Worm (Caenorhabditis elegans) whole organism, young adult: Measurements from ENCODE around the gene srh-89.
"Not testable (repeated sequence)": the region's sequence is repeated elsewhere in the genome, so short reads cannot be mapped to it uniquely, and the experiment has no call there.

ENCODE experiments used
- B0336.3 ChIP-seq: fragments of 200-800 bp; sonication (Bioruptor generic); IDR thresholded peaks from 2 replicates; pipeline ENCODE4 v1.3.6; 2022; ENCODE audit warnings: missing genetic modification characterization, missing compliant biosample characterization
- F33H1.4 ChIP-seq: fragments of 200-800 bp; sonication (Bioruptor generic); IDR thresholded peaks from 2 replicates; pipeline ENCODE4 v1.3.6; 2022; ENCODE audit warnings: missing genetic modification reagents, missing genetic modification characterization, missing compliant biosample characterization
- Y56A3A.18 ChIP-seq: fragments of 200-800 bp; sonication (Bioruptor generic); IDR thresholded peaks from 2 replicates; pipeline ENCODE4 v1.3.6; 2022; ENCODE audit warnings: missing genetic modification reagents, missing genetic modification characterization, missing compliant biosample characterization
- ets-4 ChIP-seq: fragments of 200-800 bp; sonication (Bioruptor generic); optimal IDR thresholded peaks from 2 replicates; lab custom pipeline; 2018; ENCODE audit warnings: mild to moderate bottlenecking, missing genetic modification characterization, missing compliant biosample characterization
- lag-1 ChIP-seq: fragments of 200-800 bp; sonication (Bioruptor generic); IDR thresholded peaks from 2 replicates; pipeline ENCODE4 v1.3.6; 2022; ENCODE audit warnings: missing genetic modification reagents, missing genetic modification characterization, missing compliant biosample characterization
- let-607 ChIP-seq, 2 experiments: fragments of 200-800 bp in 1 of 2; sonication (Bioruptor generic) in 1 of 2; sonication (generic microtip) in 1 of 2; optimal IDR thresholded peaks; 2 replicates each; lab custom pipeline; 2016 to 2018; ENCODE audit warnings: mild to moderate bottlenecking in 2 of 2, missing compliant biosample characterization in 2 of 2, missing genetic modification characterization in 2 of 2, moderate library complexity in 2 of 2, missing genotype in 1 of 2
- lsl-1 ChIP-seq: fragments of 200-800 bp; sonication (Bioruptor generic); optimal IDR thresholded peaks from 2 replicates; lab custom pipeline; 2018; ENCODE audit warnings: mild to moderate bottlenecking, missing genetic modification characterization, moderate library complexity, missing compliant biosample characterization
- mxl-1 ChIP-seq: sonication (generic microtip); optimal IDR thresholded peaks from 2 replicates; lab custom pipeline; 2016; ENCODE audit warnings: missing genetic modification characterization, missing compliant biosample characterization
- repo-1 ChIP-seq: sonication (generic microtip); optimal IDR thresholded peaks from 2 replicates; lab custom pipeline; 2017; ENCODE audit warnings: mild to moderate bottlenecking, missing genetic modification characterization, missing compliant biosample characterization
- snpc-4 ChIP-seq, 5 experiments: fragments of 150-350 bp in 1 of 5; sonication (generic microtip) in 4 of 5; optimal IDR thresholded peaks; 2 replicates each; lab custom pipeline; 2014 to 2018; ENCODE audit warnings: missing genetic modification characterization in 5 of 5, missing biosample characterization in 3 of 5, antibody characterized with exemption in 2 of 5, mild to moderate bottlenecking in 2 of 5, missing compliant biosample characterization in 2 of 5, missing genotype in 2 of 5, moderate library complexity in 2 of 5, missing genetic modification reagents in 1 of 5
- unc-130 ChIP-seq: sonication (generic microtip); optimal IDR thresholded peaks from 2 replicates; lab custom pipeline; 2016; ENCODE audit warnings: missing genetic modification reagents, missing genetic modification characterization, missing compliant biosample characterization
- zfh-2 ChIP-seq: fragments of 200-800 bp; sonication (Bioruptor generic); conservative IDR thresholded peaks from 2 replicates; pipeline ENCODE4 v1.3.6; 2022; ENCODE audit warnings: missing genetic modification reagents, missing genetic modification characterization, missing compliant biosample characterization

ce11 chrV:7511465-7511864, 46.9 kb upstream of the srh-89 start, which contains the start of gene nhr-171:
- TF ChIP-seq F33H1.4 (GFP tag; lab: Robert Waterston, UW); snpc-4 (GFP tag; optimal IDR thresholded peaks at IDR 0.05; lab: Kevin White, UChicago); snpc-4 (tag; optimal IDR thresholded peaks at IDR 0.05; lab: Kevin White, UChicago); lag-1 (GFP tag; lab: Robert Waterston, UW); unc-130 (GFP tag; lab: Kevin White, UChicago); Y56A3A.18; mxl-1 (tag; lab: Kevin White, UChicago); B0336.3; let-607 (tag; optimal IDR thresholded peaks at IDR 0.05; lab: Kevin White, UChicago); lsl-1; zfh-2 (GFP tag; lab: Robert Waterston, UW); ets-4 (GFP tag; lab: Kevin White, UChicago); repo-1 (tag; lab: Kevin White, UChicago): not testable (repeated sequence)
